Fruit fly (Drosophila melanogaster) whole organism, larva: ENCODE data around the gene CG16820.

Experiments
- noc ChIP-seq: fragments of 200-800 bp; sonication (Bioruptor generic); optimal IDR thresholded peaks from 3 replicates; lab custom pipeline; 2019; ENCODE audit warnings: missing biosample characterization, mild to moderate bottlenecking, missing genetic modification characterization, moderate library complexity

The CG16820 gene

dm6 chr2L:13231739-13232138, 14.3 kb upstream of the CG16820 start, which contains the start of gene Prosalpha6T:
Prosalpha6T (plus strand) TSS chr2L:13232039.
- no peak for TF ChIP-seq noc (tag; lab: Kevin White, UChicago)

- no peak for TF ChIP-seq noc (tag; lab: Kevin White, UChicago)
These were observed 11.2 kb upstream of the CG16820 start, which contains the start of gene Mabi for dm6 chr2L:13234610-13235489. Mabi (minus strand) TSS chr2L:13234660.

dm6 chr2L:13236194-13236593, 9.8 kb upstream of the CG16820 start, which contains the start of gene Jhbp14:
Jhbp14 (plus strand) TSS chr2L:13236494.
- no peak for TF ChIP-seq noc (tag; lab: Kevin White, UChicago)

dm6 chr2L:13239689-13240088, 6.3 kb upstream of the CG16820 start, which contains the start of gene Jhbp13:
Jhbp13 (plus strand) TSS chr2L:13239989.
- no peak for TF ChIP-seq noc (tag; lab: Kevin White, UChicago)

- no peak for TF ChIP-seq noc (tag; lab: Kevin White, UChicago)
These were observed 1.2 kb upstream of the CG16820 start for dm6 chr2L:13244759-13245308.

dm6 chr2L:13251167-13251566, 5.1 kb downstream of the CG16820 start:
- TF ChIP-seq noc (tag; lab: Kevin White, UChicago) = no peak

- no peak for TF ChIP-seq noc (tag; lab: Kevin White, UChicago)
These were observed 11.1 kb downstream of the CG16820 start, which contains the start of gene Naa20B for dm6 chr2L:13257177-13257576. Naa20B (plus strand) TSS chr2L:13257477.

- TF ChIP-seq noc (tag; lab: Kevin White, UChicago) = no peak
These were observed 12.7 kb downstream of the CG16820 start for dm6 chr2L:13258702-13259101.

- no peak for TF ChIP-seq noc (tag; lab: Kevin White, UChicago)
These were observed 13.6 kb downstream of the CG16820 start, which contains the start of gene CG31730 for dm6 chr2L:13259643-13260042. CG31730 (minus strand) TSS chr2L:13259743.

dm6 chr2L:13260740-13261139, 14.7 kb downstream of the CG16820 start, which contains the start of gene CG44085:
CG44085 (plus strand) TSS chr2L:13261008.
- TF ChIP-seq noc (tag; lab: Kevin White, UChicago) = no peak

dm6 chr2L:13265776-13266175, 19.7 kb downstream of the CG16820 start, which contains the start of gene CG31848:
CG31848 (minus strand) TSS chr2L:13265876.
- no peak for TF ChIP-seq noc (tag; lab: Kevin White, UChicago)

dm6 chr2L:13266627-13267026, 20.6 kb downstream of the CG16820 start:
- no peak for TF ChIP-seq noc (tag; lab: Kevin White, UChicago)

dm6 chr2L:13268040-13268652, 22.1 kb downstream of the CG16820 start:
- no peak for TF ChIP-seq noc (tag; lab: Kevin White, UChicago)

dm6 chr2L:13272541-13272940, 26.5 kb downstream of the CG16820 start:
- no peak for TF ChIP-seq noc (tag; lab: Kevin White, UChicago)

dm6 chr2L:13285791-13286190, 39.8 kb downstream of the CG16820 start:
- no peak for TF ChIP-seq noc (tag; lab: Kevin White, UChicago)

dm6 chr2L:13286456-13286855, 40.4 kb downstream of the CG16820 start, which contains the start of the genes Drep4 and Uvrag:
Drep4 (minus strand) TSS chr2L:13286462.
Uvrag (plus strand) TSS chr2L:13286777.
- TF ChIP-seq noc (tag; lab: Kevin White, UChicago) = no peak
